Worm (Caenorhabditis elegans) whole organism, L3 larva: ENCODE measurements around the gene cng-1.

Experiments used
- R02D3.7 ChIP-seq: fragments of 150-350 bp; optimal IDR thresholded peaks from 2 replicates; lab custom pipeline; 2014; ENCODE audit warnings: missing biosample characterization, missing genetic modification characterization
- ZK546.5 ChIP-seq: sonication (generic microtip); optimal IDR thresholded peaks from 2 replicates; lab custom pipeline; 2017; ENCODE audit warnings: missing biosample characterization, missing genetic modification characterization
- aly-2 ChIP-seq: fragments of 150-350 bp; optimal IDR thresholded peaks from 2 replicates; lab custom pipeline; 2014; ENCODE audit warnings: missing biosample characterization, missing genetic modification characterization
- ama-1 ChIP-seq: fragments of 150-350 bp; optimal IDR thresholded peaks from 2 replicates; lab custom pipeline; 2018
- ceh-16 ChIP-seq: sonication (generic microtip); optimal IDR thresholded peaks from 2 replicates; lab custom pipeline; 2017; ENCODE audit warnings: missing biosample characterization, missing genetic modification characterization
- ceh-28 ChIP-seq: fragments of 150-350 bp; optimal IDR thresholded peaks from 2 replicates; lab custom pipeline; 2014; ENCODE audit warnings: missing biosample characterization, missing genetic modification reagents, missing genetic modification characterization
- ceh-82 ChIP-seq: fragments of 150-350 bp; optimal IDR thresholded peaks from 2 replicates; lab custom pipeline; 2014; ENCODE audit warnings: missing biosample characterization, missing genetic modification characterization
- ceh-9 ChIP-seq: sonication (generic microtip); optimal IDR thresholded peaks from 2 replicates; lab custom pipeline; 2018; ENCODE audit warnings: missing biosample characterization, missing genetic modification characterization
- daf-12 ChIP-seq: fragments of 150-350 bp; optimal IDR thresholded peaks from 2 replicates; lab custom pipeline; 2014; ENCODE audit warnings: missing biosample characterization, missing genetic modification reagents, missing genetic modification characterization
- egl-27 ChIP-seq: sonication (generic microtip); optimal IDR thresholded peaks from 4 replicates; lab custom pipeline; 2017; ENCODE audit warnings: missing biosample characterization, missing genetic modification reagents, missing genetic modification characterization
- egl-5 ChIP-seq: fragments of 150-350 bp; optimal IDR thresholded peaks from 2 replicates; lab custom pipeline; 2017; ENCODE audit warnings: missing biosample characterization, missing genetic modification reagents, missing genetic modification characterization, inconsistent platforms
- elt-1 ChIP-seq: fragments of 150-350 bp; optimal IDR thresholded peaks from 2 replicates; lab custom pipeline; 2014; ENCODE audit warnings: missing biosample characterization, missing genetic modification characterization
- elt-2 ChIP-seq: sonication (generic microtip); optimal IDR thresholded peaks from 2 replicates; lab custom pipeline; 2016; ENCODE audit warnings: missing genetic modification reagents, mild to moderate bottlenecking, missing genetic modification characterization, missing compliant biosample characterization
- elt-3 ChIP-seq, 3 experiments: fragments of 150-350 bp in 1 of 3; sonication (generic microtip) in 2 of 3; optimal IDR thresholded peaks; 2 replicates in 2 of 3; 4 replicates in 1 of 3; lab custom pipeline; 2014 to 2017; ENCODE audit warnings: missing biosample characterization in 3 of 3, missing genetic modification characterization in 3 of 3
- eor-1 ChIP-seq, 2 experiments: fragments of 150-350 bp; optimal IDR thresholded peaks; 2 replicates each; lab custom pipeline; 2014 to 2018; ENCODE audit warnings: missing biosample characterization in 2 of 2, missing genetic modification characterization in 2 of 2
- fkh-10 ChIP-seq: sonication (generic microtip); optimal IDR thresholded peaks from 2 replicates; lab custom pipeline; 2017; ENCODE audit warnings: missing biosample characterization, missing genetic modification reagents, missing genetic modification characterization
- fkh-2 ChIP-seq: fragments of 150-350 bp; optimal IDR thresholded peaks from 2 replicates; lab custom pipeline; 2014; ENCODE audit warnings: missing biosample characterization, missing genetic modification reagents, missing genetic modification characterization
- fos-1 ChIP-seq: fragments of 150-350 bp; optimal IDR thresholded peaks from 2 replicates; lab custom pipeline; 2014; ENCODE audit warnings: missing biosample characterization, missing genetic modification characterization
- hmg-11 ChIP-seq: sonication (generic microtip); optimal IDR thresholded peaks from 2 replicates; lab custom pipeline; 2016; ENCODE audit warnings: missing genetic modification characterization, missing compliant biosample characterization
- jun-1 ChIP-seq: fragments of 150-350 bp; optimal IDR thresholded peaks from 2 replicates; lab custom pipeline; 2014; ENCODE audit warnings: missing biosample characterization, missing genetic modification reagents, missing genetic modification characterization
- lin-15B ChIP-seq: fragments of 150-350 bp; optimal IDR thresholded peaks from 2 replicates; lab custom pipeline; 2014; ENCODE audit warnings: missing biosample characterization, missing genetic modification characterization
- lin-39 ChIP-seq: fragments of 150-350 bp; optimal IDR thresholded peaks from 2 replicates; lab custom pipeline; 2018; ENCODE audit warnings: missing biosample characterization, missing genetic modification reagents, missing genetic modification characterization
- lsy-12 ChIP-seq: sonication (generic microtip); optimal IDR thresholded peaks from 2 replicates; lab custom pipeline; 2016; ENCODE audit warnings: mild to moderate bottlenecking, missing genetic modification characterization, missing compliant biosample characterization
- mdl-1 ChIP-seq: fragments of 150-350 bp; optimal IDR thresholded peaks from 2 replicates; lab custom pipeline; 2014; ENCODE audit warnings: missing biosample characterization, missing genetic modification characterization
- mml-1 ChIP-seq: fragments of 150-350 bp; sonication (generic microtip); optimal IDR thresholded peaks from 3 replicates; lab custom pipeline; 2014; ENCODE audit warnings: missing biosample characterization, missing genetic modification characterization
- nfya-1 ChIP-seq: sonication (generic microtip); optimal IDR thresholded peaks from 2 replicates; lab custom pipeline; 2017; ENCODE audit warnings: missing genetic modification characterization, mild to moderate bottlenecking, missing compliant biosample characterization, antibody characterized with exemption, moderate library complexity; ENCODE audit not compliant: insufficient read depth
- nhr-11 ChIP-seq: fragments of 150-350 bp; optimal IDR thresholded peaks from 2 replicates; lab custom pipeline; 2014; ENCODE audit warnings: missing biosample characterization, missing genetic modification characterization
- nhr-12 ChIP-seq: fragments of 150-350 bp; optimal IDR thresholded peaks from 2 replicates; lab custom pipeline; 2014; ENCODE audit warnings: missing biosample characterization, missing genetic modification characterization
- nhr-23 ChIP-seq: fragments of 150-350 bp; optimal IDR thresholded peaks from 2 replicates; lab custom pipeline; 2014; ENCODE audit warnings: missing biosample characterization, missing genetic modification reagents, missing genetic modification characterization
- nhr-237 ChIP-seq: fragments of 150-350 bp; optimal IDR thresholded peaks from 2 replicates; lab custom pipeline; 2014; ENCODE audit warnings: missing biosample characterization, missing genetic modification characterization
- nhr-25 ChIP-seq: sonication (generic microtip); optimal IDR thresholded peaks from 2 replicates; lab custom pipeline; 2017; ENCODE audit warnings: missing biosample characterization, missing genetic modification characterization
- nhr-28 ChIP-seq: fragments of 150-350 bp; optimal IDR thresholded peaks from 2 replicates; lab custom pipeline; 2014; ENCODE audit warnings: missing biosample characterization, missing genetic modification characterization
- nhr-43 ChIP-seq: sonication (generic microtip); optimal IDR thresholded peaks from 2 replicates; lab custom pipeline; 2016; ENCODE audit warnings: mild to moderate bottlenecking, missing genetic modification characterization, missing compliant biosample characterization; ENCODE audit not compliant: poor library complexity, severe bottlenecking
- nhr-67 ChIP-seq: fragments of 150-350 bp; optimal IDR thresholded peaks from 2 replicates; lab custom pipeline; 2014; ENCODE audit warnings: missing biosample characterization, missing genetic modification characterization
- nhr-76 ChIP-seq: fragments of 150-350 bp; sonication (generic microtip); optimal IDR thresholded peaks from 5 replicates; lab custom pipeline; 2014; ENCODE audit warnings: missing biosample characterization, missing genetic modification characterization
- nhr-77 ChIP-seq: fragments of 150-350 bp; optimal IDR thresholded peaks from 2 replicates; lab custom pipeline; 2014; ENCODE audit warnings: missing biosample characterization, missing genetic modification characterization
- pha-4 ChIP-seq: fragments of 150-350 bp; optimal IDR thresholded peaks from 2 replicates; lab custom pipeline; 2014; ENCODE audit warnings: missing biosample characterization, missing genetic modification reagents, missing genetic modification characterization
- pqm-1 ChIP-seq: fragments of 150-350 bp; optimal IDR thresholded peaks from 2 replicates; lab custom pipeline; 2017; ENCODE audit warnings: missing biosample characterization, missing genetic modification characterization, inconsistent platforms
- sea-2 ChIP-seq: fragments of 150-350 bp; sonication (generic microtip); optimal IDR thresholded peaks from 4 replicates; lab custom pipeline; 2014; ENCODE audit warnings: missing biosample characterization, missing genetic modification reagents, missing genetic modification characterization
- skn-1 ChIP-seq: fragments of 150-350 bp; optimal IDR thresholded peaks from 2 replicates; lab custom pipeline; 2014; ENCODE audit warnings: missing biosample characterization, missing genetic modification characterization
- snpc-4 ChIP-seq: fragments of 150-350 bp; optimal IDR thresholded peaks from 2 replicates; lab custom pipeline; 2014; ENCODE audit warnings: missing biosample characterization, missing genetic modification characterization
- tbx-2 ChIP-seq: sonication (generic microtip); optimal IDR thresholded peaks from 2 replicates; lab custom pipeline; 2016; ENCODE audit warnings: mild to moderate bottlenecking, missing genetic modification characterization, missing compliant biosample characterization
- unc-39 ChIP-seq: sonication (generic microtip); optimal IDR thresholded peaks from 4 replicates; lab custom pipeline; 2017; ENCODE audit warnings: missing biosample characterization, missing genetic modification characterization
- unc-62 ChIP-seq: fragments of 150-350 bp; sonication (generic microtip); optimal IDR thresholded peaks from 4 replicates; lab custom pipeline; 2014; ENCODE audit warnings: missing biosample characterization, missing genetic modification reagents, missing genetic modification characterization
- zag-1 ChIP-seq: fragments of 150-350 bp; optimal IDR thresholded peaks from 2 replicates; lab custom pipeline; 2014; ENCODE audit warnings: missing biosample characterization, missing genetic modification characterization
- ztf-11 ChIP-seq: fragments of 150-350 bp; optimal IDR thresholded peaks from 2 replicates; lab custom pipeline; 2014; ENCODE audit warnings: missing biosample characterization, missing genetic modification characterization
- ztf-4 ChIP-seq: fragments of 150-350 bp; optimal IDR thresholded peaks from 2 replicates; lab custom pipeline; 2014; ENCODE audit warnings: missing biosample characterization, missing genetic modification characterization

Gene cng-1

ce11 chrV:15071015-15071810 lies 39.9 kb upstream of the cng-1 start, which contains the start of gene unc-76:
TSS of gene unc-76 (plus strand) at chrV:15071760.
- TF ChIP-seq nhr-77 (tag; lab: Kevin White, UChicago) (no peak), ztf-11 (tag; lab: Kevin White, UChicago) (no peak), fkh-10 (GFP tag; lab: Kevin White, UChicago) (peak; percentile 54), sea-2 (GFP tag; lab: Kevin White, UChicago) (peak; percentile 2), tbx-2 (tag; lab: Kevin White, UChicago) (peak; percentile 74), egl-27 (tag; lab: Kevin White, UChicago) (peak; percentile 68), nhr-25 (tag; lab: Kevin White, UChicago) (no peak), nhr-76 (tag; lab: Kevin White, UChicago) (no peak), ceh-9 (tag; lab: Kevin White, UChicago) (no peak), mml-1 (no peak), fkh-2 (no peak), ztf-4 (tag; lab: Kevin White, UChicago) (no peak), daf-12 (tag; lab: Kevin White, UChicago) (no peak), eor-1 (tag; optimal IDR thresholded peaks at IDR 0.05; lab: Kevin White, UChicago) (no peak), nhr-12 (tag; lab: Kevin White, UChicago) (no peak), nhr-67 (tag; lab: Kevin White, UChicago) (no peak), nhr-43 (peak; percentile 42), nhr-23 (tag; lab: Kevin White, UChicago) (peak; percentile 5), elt-3 (tag; optimal IDR thresholded peaks at IDR 0.05; lab: Kevin White, UChicago) (no peak), zag-1 (tag; lab: Kevin White, UChicago) (peak; percentile 73), snpc-4 (tag; lab: Kevin White, UChicago) (peak; percentile 61), skn-1 (tag; lab: Kevin White, UChicago) (no peak), lin-15B (peak; percentile 62), ceh-82 (tag; lab: Kevin White, UChicago) (no peak), ceh-28 (peak; percentile 59), ama-1 (lab: Kevin White, UChicago) (peak; percentile 8), nfya-1 (tag; lab: Kevin White, UChicago) (peak; percentile 81), unc-62 (GFP tag; lab: Kevin White, UChicago) (peak; percentile 81), mdl-1 (tag; lab: Kevin White, UChicago) (no peak), R02D3.7 (tag; lab: Kevin White, UChicago) (peak; percentile 58), elt-2 (peak; percentile 0), nhr-11 (peak; percentile 56), pqm-1 (tag; lab: Kevin White, UChicago) (no peak), lsy-12 (tag; lab: Kevin White, UChicago) (peak; percentile 54), ZK546.5 (tag; lab: Kevin White, UChicago) (no peak), pha-4 (peak; percentile 89), egl-5 (tag; lab: Kevin White, UChicago) (peak; percentile 62), ceh-16 (tag; lab: Kevin White, UChicago) (no peak), fos-1 (no peak), aly-2 (no peak), elt-1 (tag; lab: Kevin White, UChicago) (no peak), nhr-237 (tag; lab: Kevin White, UChicago) (no peak), nhr-28 (tag; lab: Kevin White, UChicago) (no peak), unc-39 (tag; lab: Kevin White, UChicago) (no peak), hmg-11 (tag; lab: Kevin White, UChicago) (peak; percentile 89), lin-39 (tag; lab: Kevin White, UChicago) (peak; percentile 96), jun-1 (tag; lab: Kevin White, UChicago) (no peak)
